Worm (Caenorhabditis elegans) whole organism, L3 larva: ENCODE measurements around the gene Y73F8A.32.

Experiments
- R02D3.7 ChIP-seq: fragments of 150-350 bp; optimal IDR thresholded peaks from 2 replicates; lab custom pipeline; 2014; ENCODE audit warnings: missing biosample characterization, missing genetic modification characterization
- ZK546.5 ChIP-seq: sonication (generic microtip); optimal IDR thresholded peaks from 2 replicates; lab custom pipeline; 2017; ENCODE audit warnings: missing biosample characterization, missing genetic modification characterization
- ceh-16 ChIP-seq: sonication (generic microtip); optimal IDR thresholded peaks from 2 replicates; lab custom pipeline; 2017; ENCODE audit warnings: missing biosample characterization, missing genetic modification characterization
- ceh-28 ChIP-seq: fragments of 150-350 bp; optimal IDR thresholded peaks from 2 replicates; lab custom pipeline; 2014; ENCODE audit warnings: missing biosample characterization, missing genetic modification reagents, missing genetic modification characterization
- ceh-82 ChIP-seq: fragments of 150-350 bp; optimal IDR thresholded peaks from 2 replicates; lab custom pipeline; 2014; ENCODE audit warnings: missing biosample characterization, missing genetic modification characterization
- ceh-9 ChIP-seq: sonication (generic microtip); optimal IDR thresholded peaks from 2 replicates; lab custom pipeline; 2018; ENCODE audit warnings: missing biosample characterization, missing genetic modification characterization
- daf-12 ChIP-seq: fragments of 150-350 bp; optimal IDR thresholded peaks from 2 replicates; lab custom pipeline; 2014; ENCODE audit warnings: missing biosample characterization, missing genetic modification reagents, missing genetic modification characterization
- egl-27 ChIP-seq: sonication (generic microtip); optimal IDR thresholded peaks from 4 replicates; lab custom pipeline; 2017; ENCODE audit warnings: missing biosample characterization, missing genetic modification reagents, missing genetic modification characterization
- egl-5 ChIP-seq: fragments of 150-350 bp; optimal IDR thresholded peaks from 2 replicates; lab custom pipeline; 2017; ENCODE audit warnings: missing biosample characterization, missing genetic modification reagents, missing genetic modification characterization, inconsistent platforms
- elt-1 ChIP-seq: fragments of 150-350 bp; optimal IDR thresholded peaks from 2 replicates; lab custom pipeline; 2014; ENCODE audit warnings: missing biosample characterization, missing genetic modification characterization
- elt-2 ChIP-seq: sonication (generic microtip); optimal IDR thresholded peaks from 2 replicates; lab custom pipeline; 2016; ENCODE audit warnings: missing genetic modification reagents, mild to moderate bottlenecking, missing genetic modification characterization, missing compliant biosample characterization
- fkh-10 ChIP-seq: sonication (generic microtip); optimal IDR thresholded peaks from 2 replicates; lab custom pipeline; 2017; ENCODE audit warnings: missing biosample characterization, missing genetic modification reagents, missing genetic modification characterization
- fos-1 ChIP-seq: fragments of 150-350 bp; optimal IDR thresholded peaks from 2 replicates; lab custom pipeline; 2014; ENCODE audit warnings: missing biosample characterization, missing genetic modification characterization
- hmg-11 ChIP-seq: sonication (generic microtip); optimal IDR thresholded peaks from 2 replicates; lab custom pipeline; 2016; ENCODE audit warnings: missing genetic modification characterization, missing compliant biosample characterization
- jun-1 ChIP-seq: fragments of 150-350 bp; optimal IDR thresholded peaks from 2 replicates; lab custom pipeline; 2014; ENCODE audit warnings: missing biosample characterization, missing genetic modification reagents, missing genetic modification characterization
- lin-15B ChIP-seq: fragments of 150-350 bp; optimal IDR thresholded peaks from 2 replicates; lab custom pipeline; 2014; ENCODE audit warnings: missing biosample characterization, missing genetic modification characterization
- lin-39 ChIP-seq: fragments of 150-350 bp; optimal IDR thresholded peaks from 2 replicates; lab custom pipeline; 2018; ENCODE audit warnings: missing biosample characterization, missing genetic modification reagents, missing genetic modification characterization
- lsy-12 ChIP-seq: sonication (generic microtip); optimal IDR thresholded peaks from 2 replicates; lab custom pipeline; 2016; ENCODE audit warnings: mild to moderate bottlenecking, missing genetic modification characterization, missing compliant biosample characterization
- mdl-1 ChIP-seq: fragments of 150-350 bp; optimal IDR thresholded peaks from 2 replicates; lab custom pipeline; 2014; ENCODE audit warnings: missing biosample characterization, missing genetic modification characterization
- mml-1 ChIP-seq: fragments of 150-350 bp; sonication (generic microtip); optimal IDR thresholded peaks from 3 replicates; lab custom pipeline; 2014; ENCODE audit warnings: missing biosample characterization, missing genetic modification characterization
- nfya-1 ChIP-seq: sonication (generic microtip); optimal IDR thresholded peaks from 2 replicates; lab custom pipeline; 2017; ENCODE audit warnings: missing genetic modification characterization, mild to moderate bottlenecking, missing compliant biosample characterization, antibody characterized with exemption, moderate library complexity; ENCODE audit not compliant: insufficient read depth
- nhr-11 ChIP-seq: fragments of 150-350 bp; optimal IDR thresholded peaks from 2 replicates; lab custom pipeline; 2014; ENCODE audit warnings: missing biosample characterization, missing genetic modification characterization
- nhr-23 ChIP-seq: fragments of 150-350 bp; optimal IDR thresholded peaks from 2 replicates; lab custom pipeline; 2014; ENCODE audit warnings: missing biosample characterization, missing genetic modification reagents, missing genetic modification characterization
- nhr-237 ChIP-seq: fragments of 150-350 bp; optimal IDR thresholded peaks from 2 replicates; lab custom pipeline; 2014; ENCODE audit warnings: missing biosample characterization, missing genetic modification characterization
- nhr-25 ChIP-seq: sonication (generic microtip); optimal IDR thresholded peaks from 2 replicates; lab custom pipeline; 2017; ENCODE audit warnings: missing biosample characterization, missing genetic modification characterization
- nhr-43 ChIP-seq: sonication (generic microtip); optimal IDR thresholded peaks from 2 replicates; lab custom pipeline; 2016; ENCODE audit warnings: mild to moderate bottlenecking, missing genetic modification characterization, missing compliant biosample characterization; ENCODE audit not compliant: poor library complexity, severe bottlenecking
- nhr-67 ChIP-seq: fragments of 150-350 bp; optimal IDR thresholded peaks from 2 replicates; lab custom pipeline; 2014; ENCODE audit warnings: missing biosample characterization, missing genetic modification characterization
- nhr-76 ChIP-seq: fragments of 150-350 bp; sonication (generic microtip); optimal IDR thresholded peaks from 5 replicates; lab custom pipeline; 2014; ENCODE audit warnings: missing biosample characterization, missing genetic modification characterization
- nhr-77 ChIP-seq: fragments of 150-350 bp; optimal IDR thresholded peaks from 2 replicates; lab custom pipeline; 2014; ENCODE audit warnings: missing biosample characterization, missing genetic modification characterization
- pha-4 ChIP-seq: fragments of 150-350 bp; optimal IDR thresholded peaks from 2 replicates; lab custom pipeline; 2014; ENCODE audit warnings: missing biosample characterization, missing genetic modification reagents, missing genetic modification characterization
- pqm-1 ChIP-seq: fragments of 150-350 bp; optimal IDR thresholded peaks from 2 replicates; lab custom pipeline; 2017; ENCODE audit warnings: missing biosample characterization, missing genetic modification characterization, inconsistent platforms
- sea-2 ChIP-seq: fragments of 150-350 bp; sonication (generic microtip); optimal IDR thresholded peaks from 4 replicates; lab custom pipeline; 2014; ENCODE audit warnings: missing biosample characterization, missing genetic modification reagents, missing genetic modification characterization
- skn-1 ChIP-seq: fragments of 150-350 bp; optimal IDR thresholded peaks from 2 replicates; lab custom pipeline; 2014; ENCODE audit warnings: missing biosample characterization, missing genetic modification characterization
- snpc-4 ChIP-seq: fragments of 150-350 bp; optimal IDR thresholded peaks from 2 replicates; lab custom pipeline; 2014; ENCODE audit warnings: missing biosample characterization, missing genetic modification characterization
- tbx-2 ChIP-seq: sonication (generic microtip); optimal IDR thresholded peaks from 2 replicates; lab custom pipeline; 2016; ENCODE audit warnings: mild to moderate bottlenecking, missing genetic modification characterization, missing compliant biosample characterization
- unc-39 ChIP-seq: sonication (generic microtip); optimal IDR thresholded peaks from 4 replicates; lab custom pipeline; 2017; ENCODE audit warnings: missing biosample characterization, missing genetic modification characterization
- unc-62 ChIP-seq: fragments of 150-350 bp; sonication (generic microtip); optimal IDR thresholded peaks from 4 replicates; lab custom pipeline; 2014; ENCODE audit warnings: missing biosample characterization, missing genetic modification reagents, missing genetic modification characterization
- zag-1 ChIP-seq: fragments of 150-350 bp; optimal IDR thresholded peaks from 2 replicates; lab custom pipeline; 2014; ENCODE audit warnings: missing biosample characterization, missing genetic modification characterization
- ztf-11 ChIP-seq: fragments of 150-350 bp; optimal IDR thresholded peaks from 2 replicates; lab custom pipeline; 2014; ENCODE audit warnings: missing biosample characterization, missing genetic modification characterization

Y73F8A.32 gene

DNA sequence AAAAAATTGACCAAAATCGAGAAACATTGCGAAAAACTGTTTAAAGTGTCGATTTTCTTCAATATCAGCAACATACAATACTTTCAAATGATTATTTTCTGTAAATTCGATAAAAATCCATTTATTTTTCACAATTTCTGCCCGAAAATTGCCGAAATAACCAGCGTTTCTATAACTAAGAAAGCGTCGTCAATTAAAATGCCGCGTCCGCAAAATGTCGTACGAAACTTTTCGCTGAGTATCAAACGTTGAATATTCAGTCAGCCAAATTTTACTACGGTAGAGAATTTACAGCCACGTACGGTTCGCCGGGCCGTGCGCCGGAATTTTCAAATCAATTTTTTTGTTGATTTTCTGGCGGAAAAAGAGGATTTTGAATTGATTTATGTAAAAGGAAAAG, 9.2 kb upstream of the Y73F8A.32 start:
- TF ChIP-seq lin-15B (tag; lab: Kevin White, UChicago): peak; percentile 11

DNA sequence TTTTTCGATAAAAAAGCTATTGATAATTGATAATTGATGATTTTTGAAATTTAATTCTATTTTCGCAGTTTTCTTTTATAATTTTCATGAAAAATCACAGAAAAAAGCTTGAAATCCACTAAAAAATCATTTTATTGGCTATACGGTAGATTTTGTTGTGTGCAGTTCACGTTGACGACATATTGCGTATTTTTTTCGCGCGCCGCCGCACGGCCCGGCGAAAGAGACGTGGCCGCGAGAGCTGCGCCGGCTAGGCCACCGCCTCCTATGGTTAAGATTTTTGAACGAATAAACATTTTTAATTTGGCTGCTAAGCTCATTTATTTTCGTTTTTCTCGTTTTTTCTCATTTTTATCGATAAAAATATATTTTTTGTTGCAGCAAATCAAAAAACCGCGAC, 7.6 kb upstream of the Y73F8A.32 start:
- TF ChIP-seq lin-15B (tag; lab: Kevin White, UChicago): peak; percentile 22

ce11 chrIV:15528234-15528633, 7.0 kb upstream of the Y73F8A.32 start, which contains the start of gene ari-1.4:
Gene ari-1.4, minus strand, starts transcription at chrIV:15528528.
- TF ChIP-seq nhr-237 (tag; lab: Kevin White, UChicago) (no peak), hmg-11 (tag; lab: Kevin White, UChicago) (peak; percentile 12), ceh-28 (tag; lab: Kevin White, UChicago) (peak; percentile 20)

DNA sequence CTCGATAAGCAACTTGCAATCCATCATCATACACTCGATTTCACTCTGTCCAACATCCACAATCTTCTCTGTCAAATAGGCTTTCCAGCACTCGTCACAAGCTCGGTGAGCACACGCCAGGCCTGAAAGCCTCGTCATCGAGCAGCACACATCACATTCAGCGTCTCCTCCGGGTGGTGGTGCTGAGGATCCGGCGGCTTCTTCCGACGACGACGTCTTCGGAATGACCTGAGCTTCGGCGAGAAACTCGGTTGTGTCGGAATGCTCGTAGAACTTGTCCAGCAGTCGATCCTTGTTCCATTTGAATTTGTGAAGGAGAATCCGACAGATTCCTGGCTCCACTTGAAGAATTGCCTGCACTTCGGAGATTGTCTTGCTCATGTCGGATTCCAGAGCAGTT, 6.0 kb upstream of the Y73F8A.32 start:
- TF ChIP-seq unc-62 (GFP tag; lab: Kevin White, UChicago) (no peak), egl-27 (tag; lab: Kevin White, UChicago) (no peak), skn-1 (tag; lab: Kevin White, UChicago) (no peak)
- TF ChIP-seq, all 47 proteins: peak for 0

- TF ChIP-seq ztf-11 (tag; lab: Kevin White, UChicago): no peak
- no peak for TF ChIP-seq sea-2 (GFP tag; lab: Kevin White, UChicago)
- TF ChIP-seq jun-1 (tag; lab: Kevin White, UChicago): no peak
- TF ChIP-seq ceh-28 (tag; lab: Kevin White, UChicago): no peak
- TF ChIP-seq zag-1: no peak
- no peak for TF ChIP-seq lin-39 (tag; lab: Kevin White, UChicago)
- TF ChIP-seq mdl-1 (tag; lab: Kevin White, UChicago): no peak
- TF ChIP-seq ceh-16 (tag; lab: Kevin White, UChicago): no peak
- TF ChIP-seq fkh-10 (GFP tag; lab: Kevin White, UChicago): no peak
- TF ChIP-seq elt-1 (tag; lab: Kevin White, UChicago): no peak
- TF ChIP-seq pha-4 (tag; lab: Kevin White, UChicago): peak; percentile 49
- no peak for TF ChIP-seq ZK546.5
- no peak for TF ChIP-seq fos-1 (tag; lab: Kevin White, UChicago)
- TF ChIP-seq nhr-11 (tag; lab: Kevin White, UChicago): no peak
- peak; percentile 78 for TF ChIP-seq nhr-23 (tag; lab: Kevin White, UChicago)
- TF ChIP-seq mml-1 (tag; lab: Kevin White, UChicago): no peak
- TF ChIP-seq ceh-9: no peak
- peak; percentile 34 for TF ChIP-seq lsy-12 (tag; lab: Kevin White, UChicago)
- no peak for TF ChIP-seq unc-39
- TF ChIP-seq tbx-2 (tag; lab: Kevin White, UChicago): no peak
- peak; percentile 71 for TF ChIP-seq snpc-4 (tag; lab: Kevin White, UChicago)
- peak; percentile 0 for TF ChIP-seq hmg-11 (tag; lab: Kevin White, UChicago)
- no peak for TF ChIP-seq nhr-67 (tag; lab: Kevin White, UChicago)
- TF ChIP-seq nhr-76 (tag; lab: Kevin White, UChicago): no peak
- peak; percentile 22 for TF ChIP-seq elt-2 (tag; lab: Kevin White, UChicago)
- no peak for TF ChIP-seq nhr-77 (tag; lab: Kevin White, UChicago)
- no peak for TF ChIP-seq R02D3.7
- no peak for TF ChIP-seq daf-12 (tag; lab: Kevin White, UChicago)
- peak; percentile 34 for TF ChIP-seq skn-1 (tag; lab: Kevin White, UChicago)
- peak; percentile 86 for TF ChIP-seq nhr-43 (tag; lab: Kevin White, UChicago)
- peak; percentile 39 for TF ChIP-seq pqm-1 (tag; lab: Kevin White, UChicago)
- no peak for TF ChIP-seq lin-15B (tag; lab: Kevin White, UChicago)
- peak; percentile 44 for TF ChIP-seq nhr-25 (tag; lab: Kevin White, UChicago)
- no peak for TF ChIP-seq ceh-82 (tag; lab: Kevin White, UChicago)
- TF ChIP-seq unc-62 (GFP tag; lab: Kevin White, UChicago): no peak
- no peak for TF ChIP-seq egl-5 (tag; lab: Kevin White, UChicago)
- peak; percentile 25 for TF ChIP-seq nfya-1 (tag; lab: Kevin White, UChicago)
- TF ChIP-seq, all 47 proteins: peak for 11
Observed at ce11 chrIV:15526477-15526876, 5.2 kb upstream of the Y73F8A.32 start.
